Fruit fly (Drosophila melanogaster): ENCODE data around the gene CG5280.
A peak's percentile ranks its signal among the peaks of the same experiment; 100 is the strongest.

CG5280 gene

DNA sequence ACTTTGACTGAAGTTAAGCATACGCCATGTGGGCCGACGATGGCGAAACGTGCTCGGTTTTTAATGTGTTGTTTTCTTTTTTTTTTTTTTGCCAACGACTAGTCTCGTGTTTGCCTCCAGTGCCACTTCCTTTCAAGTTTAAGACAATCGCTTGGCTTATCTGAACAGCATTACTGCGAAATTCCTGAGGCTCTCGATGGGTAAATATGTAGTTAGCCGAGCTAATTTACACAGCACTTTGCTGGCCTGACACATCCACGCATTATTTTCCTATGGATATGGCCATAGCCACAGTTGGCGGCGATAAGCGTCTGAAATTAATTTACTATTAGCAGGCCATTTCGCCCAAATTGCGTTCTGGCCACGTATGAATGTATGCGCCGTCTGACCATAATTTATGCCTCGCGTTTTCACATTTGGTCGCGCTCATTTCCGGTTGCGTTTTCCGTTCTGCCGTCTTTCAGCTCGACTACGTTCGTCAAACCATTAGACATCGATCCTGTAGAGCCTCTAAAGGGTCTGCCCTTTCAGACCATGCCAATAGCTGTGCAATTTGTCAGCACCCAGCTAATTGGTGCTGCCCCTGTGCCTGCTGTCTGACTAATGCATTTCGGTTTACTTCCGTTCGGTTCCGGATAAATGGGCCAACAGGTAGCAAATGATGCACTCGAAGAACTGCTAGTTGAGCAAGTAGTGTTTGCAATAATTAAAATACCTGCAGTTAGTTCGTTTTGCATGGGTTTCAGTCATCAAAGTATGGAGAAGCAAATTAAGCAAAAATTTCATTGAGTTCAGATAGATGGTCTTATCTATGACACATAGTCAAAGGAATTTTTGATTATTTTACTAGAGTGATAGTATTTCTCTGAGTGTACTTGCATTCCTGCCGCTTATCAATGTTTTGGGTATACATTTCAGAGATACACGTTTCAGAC lies 30.7 kb upstream of the CG5280 start (continued):
- TF ChIP-seq CG34224 (GFP tag; IDR thresholded peaks at IDR 0.05; ENCODE audit: partially characterized antibody) (no peak), Side (GFP tag; optimal IDR thresholded peaks at IDR 0.05) (no peak), chif (GFP tag; optimal IDR thresholded peaks at IDR 0.05) (peak in 1 of 2 experiments; percentile 24), gsb (GFP tag; IDR thresholded peaks at IDR 0.05) (no peak), lov (optimal IDR thresholded peaks at IDR 0.05) (no peak), lov (GFP tag; IDR thresholded peaks at IDR 0.05) (no peak), Awh (GFP tag; IDR thresholded peaks at IDR 0.05) (no peak), CG2120 (GFP tag; optimal IDR thresholded peaks at IDR 0.05) (peak; percentile 11), CG7271 (tag; optimal IDR thresholded peaks at IDR 0.05) (peak; percentile 58), Neu2 (GFP tag; optimal IDR thresholded peaks at IDR 0.05; ENCODE audit: borderline replicate concordance) (peak; percentile 34), Stat92E (GFP tag; optimal IDR thresholded peaks at IDR 0.05) (no peak), Dip3 (GFP tag; optimal IDR thresholded peaks at IDR 0.05) (no peak), CG10959 (GFP tag; IDR thresholded peaks at IDR 0.05) (no peak), Fer1 (GFP tag; optimal IDR thresholded peaks at IDR 0.05) (no peak), pros (GFP tag; optimal IDR thresholded peaks at IDR 0.05) (no peak), CG14965 (GFP tag; optimal IDR thresholded peaks at IDR 0.05; ENCODE audit: borderline replicate concordance) (no peak), CG17186 (GFP tag; optimal IDR thresholded peaks at IDR 0.05) (no peak), CG12769 (tag; optimal IDR thresholded peaks at IDR 0.05) (no peak), ems (GFP tag; optimal IDR thresholded peaks at IDR 0.05) (no peak), tll (GFP tag; optimal IDR thresholded peaks at IDR 0.05) (peak; percentile 3 to 72), CG4730 (GFP tag; IDR thresholded peaks at IDR 0.05) (no peak), Mrtf (GFP tag; IDR thresholded peaks at IDR 0.05) (no peak), salm (tag; optimal IDR thresholded peaks at IDR 0.05) (no peak), Hr3 (GFP tag; optimal IDR thresholded peaks at IDR 0.05) (no peak), Kr (GFP tag; optimal IDR thresholded peaks at IDR 0.05) (no peak), CG14014 (GFP tag; IDR thresholded peaks at IDR 0.05) (no peak), psq (GFP tag; optimal IDR thresholded peaks at IDR 0.05) (no peak), tup (GFP tag; optimal IDR thresholded peaks at IDR 0.05) (peak; percentile 8), pfk (GFP tag; optimal IDR thresholded peaks at IDR 0.05) (no peak), tap (tag; optimal IDR thresholded peaks at IDR 0.05) (no peak), Usf (GFP tag; optimal IDR thresholded peaks at IDR 0.05) (no peak), dmrt11E (tag; optimal IDR thresholded peaks at IDR 0.05) (peak; percentile 26), Lhr (GFP tag; optimal IDR thresholded peaks at IDR 0.05) (no peak), BEAF-32 (GFP tag; optimal IDR thresholded peaks at IDR 0.05) (no peak), CG10267 (tag; optimal IDR thresholded peaks at IDR 0.05) (no peak), Hr51 (GFP tag; optimal IDR thresholded peaks at IDR 0.05) (no peak), HLH4C (GFP tag; IDR thresholded peaks at IDR 0.05; ENCODE audit: partially characterized antibody) (no peak), nom (GFP tag; optimal IDR thresholded peaks at IDR 0.05) (no peak), lmd (GFP tag; IDR thresholded peaks at IDR 0.05) (0 out of 2 replicates have a peak, but pooled peaks have one; percentile 6), Elba2 (GFP tag; optimal IDR thresholded peaks at IDR 0.05) (peak; percentile 62), zfh2 (GFP tag; optimal IDR thresholded peaks at IDR 0.05) (no peak), CG10979 (tag; optimal IDR thresholded peaks at IDR 0.05) (peak; percentile 16), inv (GFP tag; IDR thresholded peaks at IDR 0.05; ENCODE audit: partially characterized antibody) (no peak), NfI (GFP tag; optimal IDR thresholded peaks at IDR 0.05) (no peak), caup (GFP tag; optimal IDR thresholded peaks at IDR 0.05; ENCODE audit: severe bottlenecking) (peak; percentile 23), CG7372 (GFP tag; IDR thresholded peaks at IDR 0.05) (0 out of 2 replicates have a peak, but pooled peaks have one; percentile 15), Sox100B (GFP tag; optimal IDR thresholded peaks at IDR 0.05) (no peak)
